Fruit fly (Drosophila melanogaster): ENCODE results near the gene CG43797.

- no peak for TF ChIP-seq CG11762 (GFP tag; optimal IDR thresholded peaks at IDR 0.05; ENCODE audit: insufficient read depth)
- TF ChIP-seq CG10669 (GFP tag; optimal IDR thresholded peaks at IDR 0.05): no peak
- TF ChIP-seq Blimp-1 (GFP tag; optimal IDR thresholded peaks at IDR 0.05): no peak
- TF ChIP-seq CG1621 (tag; optimal IDR thresholded peaks at IDR 0.05): no peak
- no peak for TF ChIP-seq CG6163 (GFP tag; IDR thresholded peaks at IDR 0.05)
- no peak for TF ChIP-seq Eip93F (GFP tag; optimal IDR thresholded peaks at IDR 0.05)
- no peak for TF ChIP-seq vri (GFP tag; optimal IDR thresholded peaks at IDR 0.05)
- no peak for TF ChIP-seq CG6808 (GFP tag; optimal IDR thresholded peaks at IDR 0.05)
- TF ChIP-seq lz (GFP tag; optimal IDR thresholded peaks at IDR 0.05): no peak
- no peak for TF ChIP-seq cyc (GFP tag; optimal IDR thresholded peaks at IDR 0.05)
- TF ChIP-seq CG6792 (GFP tag; optimal IDR thresholded peaks at IDR 0.05): no peak
- no peak for TF ChIP-seq OdsH (GFP tag; optimal IDR thresholded peaks at IDR 0.05)
Observed at dm6 chr2L:4023312-4023926, 23.6 kb downstream of the CG43797 start.
